Fruit fly (Drosophila melanogaster) whole organism, pupa: ENCODE measurements around the gene CHOp24.
A peak's percentile ranks its signal among the peaks of the same experiment; 100 is the strongest.

Experiments used
- CG10348 ChIP-seq: fragments of 200-800 bp; sonication (Bioruptor generic); IDR thresholded peaks from 2 replicates; pipeline ENCODE4 v1.3.6; 2022; ENCODE audit warnings: missing biosample characterization, missing genetic modification characterization
- CG12605 ChIP-seq: fragments of 200-800 bp; sonication (Bioruptor generic); IDR thresholded peaks from 2 replicates; pipeline ENCODE4 v1.3.6; 2022; ENCODE audit warnings: missing biosample characterization, missing genetic modification characterization
- CG13204 ChIP-seq: fragments of 200-800 bp; sonication (Bioruptor generic); optimal IDR thresholded peaks from 2 replicates; lab custom pipeline; 2018; ENCODE audit warnings: missing biosample characterization, mild to moderate bottlenecking, missing genetic modification characterization, moderate library complexity
- CG14655 ChIP-seq: fragments of 200-800 bp; sonication (Bioruptor generic); optimal IDR thresholded peaks from 3 replicates; lab custom pipeline; 2017; ENCODE audit warnings: mild to moderate bottlenecking, missing biosample characterization, missing genetic modification reagents, missing genetic modification characterization
- CG15710 ChIP-seq: fragments of 200-800 bp; sonication (Bioruptor generic); optimal IDR thresholded peaks from 2 replicates; lab custom pipeline; 2018; ENCODE audit warnings: missing biosample characterization, mild to moderate bottlenecking, missing genetic modification characterization, moderate library complexity
- CG17806 ChIP-seq: fragments of 200-800 bp; sonication (Bioruptor generic); optimal IDR thresholded peaks from 2 replicates; lab custom pipeline; 2018; ENCODE audit warnings: missing biosample characterization, mild to moderate bottlenecking, missing genetic modification characterization, moderate library complexity
- CG32121 ChIP-seq: fragments of 200-800 bp; sonication (Bioruptor generic); IDR thresholded peaks from 2 replicates; pipeline ENCODE4 v1.3.6; 2022; ENCODE audit warnings: missing biosample characterization, missing genetic modification characterization
- CG34367 ChIP-seq: fragments of 200-800 bp; sonication (Bioruptor generic); optimal IDR thresholded peaks from 2 replicates; lab custom pipeline; 2018; ENCODE audit warnings: missing biosample characterization, mild to moderate bottlenecking, missing genetic modification characterization
- CG4496 ChIP-seq: fragments of 200-800 bp; sonication (Bioruptor generic); IDR thresholded peaks from 3 replicates; pipeline ENCODE4 v1.3.6; 2022; ENCODE audit warnings: missing biosample characterization, missing genetic modification characterization
- CG8159 ChIP-seq: fragments of 200-800 bp; sonication (Bioruptor generic); optimal IDR thresholded peaks from 3 replicates; lab custom pipeline; 2018; ENCODE audit warnings: missing biosample characterization, mild to moderate bottlenecking, missing genetic modification characterization, moderate library complexity
- CG8301 ChIP-seq: fragments of 200-800 bp; sonication (Bioruptor generic); optimal IDR thresholded peaks from 2 replicates; lab custom pipeline; 2018; ENCODE audit warnings: missing biosample characterization, mild to moderate bottlenecking, missing genetic modification characterization
- CG9948 ChIP-seq: fragments of 200-800 bp; sonication (Bioruptor generic); optimal IDR thresholded peaks from 2 replicates; lab custom pipeline; 2018; ENCODE audit warnings: missing biosample characterization, mild to moderate bottlenecking, missing genetic modification characterization, moderate library complexity
- D1 ChIP-seq: fragments of 200-800 bp; sonication (Bioruptor generic); optimal IDR thresholded peaks from 2 replicates; lab custom pipeline; 2018; ENCODE audit warnings: missing biosample characterization, mild to moderate bottlenecking, missing genetic modification characterization, moderate library complexity
- EcR ChIP-seq: fragments of 200-800 bp; sonication (Bioruptor generic); optimal IDR thresholded peaks from 3 replicates; lab custom pipeline; 2019; ENCODE audit warnings: missing biosample characterization, missing genetic modification characterization, mild to moderate bottlenecking, moderate library complexity, missing genetic modification reagents
- Ets98B ChIP-seq: fragments of 200-800 bp; sonication (Bioruptor generic); IDR thresholded peaks from 2 replicates; pipeline ENCODE4 v1.3.6; 2022; ENCODE audit warnings: missing biosample characterization, missing genetic modification characterization
- Pif1A ChIP-seq: fragments of 200-800 bp; sonication (Bioruptor generic); optimal IDR thresholded peaks from 3 replicates; lab custom pipeline; 2016; ENCODE audit warnings: missing biosample characterization, missing genetic modification characterization
- Pif1B ChIP-seq: fragments of 200-800 bp; sonication (Bioruptor generic); optimal IDR thresholded peaks from 3 replicates; lab custom pipeline; 2016; ENCODE audit warnings: missing biosample characterization, missing genetic modification characterization
- Snoo ChIP-seq: fragments of 200-800 bp; sonication (Bioruptor generic); optimal IDR thresholded peaks from 3 replicates; lab custom pipeline; 2017; ENCODE audit warnings: missing biosample characterization, mild to moderate bottlenecking, missing genetic modification characterization, inconsistent platforms
- fd96Ca ChIP-seq: fragments of 200-800 bp; sonication (Bioruptor generic); IDR thresholded peaks from 3 replicates; pipeline ENCODE4 v1.3.6; 2022; ENCODE audit warnings: missing biosample characterization, missing genetic modification characterization
- gl ChIP-seq: fragments of 200-800 bp; sonication (Bioruptor generic); optimal IDR thresholded peaks from 2 replicates; lab custom pipeline; 2018; ENCODE audit warnings: missing biosample characterization, mild to moderate bottlenecking, missing genetic modification characterization
- rn ChIP-seq: fragments of 200-800 bp; sonication (Bioruptor generic); IDR thresholded peaks from 2 replicates; pipeline ENCODE4 v1.3.6; 2022; ENCODE audit warnings: missing biosample characterization, missing genetic modification characterization

The CHOp24 gene

dm6 chrX:4582422-4582821, 41.7 kb downstream of the CHOp24 start:
- TF ChIP-seq CG4496 (GFP tag; lab: Robert Waterston, UW) (no peak), CG34367 (tag; lab: Kevin White, UChicago) (no peak), Ets98B (GFP tag; lab: Robert Waterston, UW) (0 out of 2 replicates have a peak, but pooled peaks have one; percentile 31), CG8301 (tag; lab: Kevin White, UChicago) (peak; percentile 35), CG14655 (GFP tag; lab: Kevin White, UChicago) (peak; percentile 23)
- TF ChIP-seq, all 21 proteins: peak for 3

- no peak for TF ChIP-seq Pif1B (GFP tag; lab: Kevin White, UChicago)
- TF ChIP-seq CG17806 (tag; lab: Kevin White, UChicago), result no peak
- TF ChIP-seq CG32121, result no peak
- no peak for TF ChIP-seq Pif1A
- no peak for TF ChIP-seq CG34367 (tag; lab: Kevin White, UChicago)
- TF ChIP-seq CG4496 (GFP tag; lab: Robert Waterston, UW), result no peak
- no peak for TF ChIP-seq D1 (tag; lab: Kevin White, UChicago)
Observed at dm6 chrX:4587584-4587983, 46.9 kb downstream of the CHOp24 start.

dm6 chrX:4588981-4589380, 48.3 kb downstream of the CHOp24 start:
- TF ChIP-seq CG9948 (no peak), Pif1B (GFP tag; lab: Kevin White, UChicago) (no peak), fd96Ca (no peak), CG12605 (GFP tag; lab: Robert Waterston, UW) (no peak), Ets98B (GFP tag; lab: Robert Waterston, UW) (no peak), EcR (GFP tag; lab: Kevin White, UChicago) (no peak), gl (no peak), CG13204 (GFP tag; lab: Kevin White, UChicago) (no peak), Snoo (no peak), D1 (tag; lab: Kevin White, UChicago) (no peak), CG4496 (GFP tag; lab: Robert Waterston, UW) (no peak), CG8159 (tag; lab: Kevin White, UChicago) (no peak), rn (GFP tag; lab: Robert Waterston, UW) (no peak), CG14655 (GFP tag; lab: Kevin White, UChicago) (no peak), CG10348 (no peak), CG15710 (no peak), CG34367 (tag; lab: Kevin White, UChicago) (no peak), CG17806 (tag; lab: Kevin White, UChicago) (no peak), CG32121 (no peak)

dm6 chrX:4589951-4590771, 49.5 kb downstream of the CHOp24 start:
- TF ChIP-seq CG10348, result peak; percentile 86
- TF ChIP-seq CG14655 (GFP tag; lab: Kevin White, UChicago), result peak; percentile 92
- peak; percentile 94 for TF ChIP-seq CG32121
- TF ChIP-seq CG9948, result peak; percentile 84
- TF ChIP-seq Pif1A, result peak; percentile 55
- peak; percentile 84 for TF ChIP-seq gl
- peak; percentile 98 for TF ChIP-seq fd96Ca
- TF ChIP-seq CG12605 (GFP tag; lab: Robert Waterston, UW), result peak; percentile 92
- TF ChIP-seq CG13204 (GFP tag; lab: Kevin White, UChicago), result peak; percentile 77
- peak; percentile 97 for TF ChIP-seq rn (GFP tag; lab: Robert Waterston, UW)
- TF ChIP-seq CG34367 (tag; lab: Kevin White, UChicago), result peak; percentile 92
- TF ChIP-seq EcR (GFP tag; lab: Kevin White, UChicago), result peak; percentile 23
- no peak for TF ChIP-seq D1 (tag; lab: Kevin White, UChicago)
- TF ChIP-seq Ets98B (GFP tag; lab: Robert Waterston, UW), result peak; percentile 96
- peak; percentile 90 for TF ChIP-seq CG8159 (tag; lab: Kevin White, UChicago)
- peak; percentile 88 for TF ChIP-seq CG8301 (tag; lab: Kevin White, UChicago)
- TF ChIP-seq Snoo, result peak; percentile 95
- TF ChIP-seq CG15710, result peak; percentile 94
- TF ChIP-seq CG17806 (tag; lab: Kevin White, UChicago), result peak; percentile 86
- TF ChIP-seq CG4496 (GFP tag; lab: Robert Waterston, UW), result peak; percentile 98
- peak; percentile 44 for TF ChIP-seq Pif1B (GFP tag; lab: Kevin White, UChicago)

dm6 chrX:4590772-4591064, 50.0 kb downstream of the CHOp24 start:
- TF ChIP-seq EcR (GFP tag; lab: Kevin White, UChicago) (no peak), Ets98B (GFP tag; lab: Robert Waterston, UW) (no peak), CG9948 (no peak), CG14655 (GFP tag; lab: Kevin White, UChicago) (no peak), CG4496 (GFP tag; lab: Robert Waterston, UW) (no peak), CG13204 (GFP tag; lab: Kevin White, UChicago) (no peak), CG32121 (no peak), Pif1A (no peak), Pif1B (GFP tag; lab: Kevin White, UChicago) (no peak), CG10348 (no peak), gl (no peak), Snoo (no peak), CG34367 (tag; lab: Kevin White, UChicago) (no peak), CG12605 (GFP tag; lab: Robert Waterston, UW) (no peak), fd96Ca (no peak), rn (GFP tag; lab: Robert Waterston, UW) (no peak), CG8301 (tag; lab: Kevin White, UChicago) (no peak), CG15710 (no peak), D1 (tag; lab: Kevin White, UChicago) (no peak)
